Worm (Caenorhabditis elegans) whole organism, L4 larva: ENCODE measurements around the gene rib-2.

Source experiments
- D1046.2 ChIP-seq: fragments of 200-800 bp; sonication (Bioruptor generic); IDR thresholded peaks from 2 replicates; pipeline ENCODE4 v1.3.6; 2022; ENCODE audit warnings: missing genetic modification characterization, missing compliant biosample characterization
- Y105C5A.15 ChIP-seq: fragments of 200-800 bp; sonication (Bioruptor generic); IDR thresholded peaks from 2 replicates; pipeline ENCODE4 v1.3.6; 2022; ENCODE audit warnings: missing genetic modification characterization, missing compliant biosample characterization
- Y75B8A.6 ChIP-seq: fragments of 200-800 bp; sonication (Bioruptor generic); IDR thresholded peaks from 2 replicates; pipeline ENCODE4 v1.3.6; 2022; ENCODE audit warnings: missing genetic modification reagents, missing genetic modification characterization, missing compliant biosample characterization
- ZK546.5 ChIP-seq, 2 experiments: sonication (generic microtip); optimal IDR thresholded peaks; 2 replicates each; lab custom pipeline; 2017; ENCODE audit warnings: missing biosample characterization in 2 of 2, missing genetic modification characterization in 2 of 2
- aha-1 ChIP-seq: fragments of 150-350 bp; peaks from one replicate; lab custom pipeline; 2014; ENCODE audit warnings: missing biosample characterization, missing genetic modification characterization
- ama-1 ChIP-seq: fragments of 150-350 bp; optimal IDR thresholded peaks from 2 replicates; lab custom pipeline; 2014; ENCODE audit warnings: inconsistent platforms, mixed read lengths
- arid-1 ChIP-seq: fragments of 200-800 bp; sonication (Bioruptor generic); conservative IDR thresholded peaks from 2 replicates; pipeline ENCODE4 v1.3.6; 2022; ENCODE audit warnings: missing genetic modification reagents, missing genetic modification characterization, missing compliant biosample characterization
- ceh-28 ChIP-seq: fragments of 150-350 bp; optimal IDR thresholded peaks from 2 replicates; lab custom pipeline; 2014; ENCODE audit warnings: missing biosample characterization, missing genetic modification reagents, missing genetic modification characterization
- ceh-32 ChIP-seq: sonication (generic microtip); optimal IDR thresholded peaks from 2 replicates; lab custom pipeline; 2016; ENCODE audit warnings: mild to moderate bottlenecking, missing genetic modification characterization, missing compliant biosample characterization; ENCODE audit not compliant: poor library complexity
- cey-2 ChIP-seq: sonication (generic microtip); optimal IDR thresholded peaks from 3 replicates; lab custom pipeline; 2017; ENCODE audit warnings: missing genetic modification characterization, mild to moderate bottlenecking, missing compliant biosample characterization, antibody characterized with exemption, borderline replicate concordance; ENCODE audit not compliant: insufficient read depth
- ctbp-1 ChIP-seq: fragments of 200-800 bp; sonication (Bioruptor generic); IDR thresholded peaks from 2 replicates; pipeline ENCODE4 v1.3.6; 2022; ENCODE audit warnings: missing genetic modification reagents, missing genetic modification characterization, missing compliant biosample characterization
- duxl-1 ChIP-seq: sonication (generic microtip); optimal IDR thresholded peaks from 2 replicates; lab custom pipeline; 2016; ENCODE audit warnings: mild to moderate bottlenecking, missing genetic modification characterization, moderate library complexity, missing compliant biosample characterization; ENCODE audit not compliant: poor library complexity
- dve-1 ChIP-seq: sonication (generic microtip); optimal IDR thresholded peaks from 2 replicates; lab custom pipeline; 2017; ENCODE audit warnings: antibody characterized with exemption, mild to moderate bottlenecking, missing genetic modification characterization, missing compliant biosample characterization; ENCODE audit not compliant: insufficient read depth
- egl-27 ChIP-seq: sonication (generic microtip); optimal IDR thresholded peaks from 3 replicates; lab custom pipeline; 2017; ENCODE audit warnings: missing biosample characterization, missing genetic modification reagents, missing genetic modification characterization
- fos-1 ChIP-seq: fragments of 150-350 bp; optimal IDR thresholded peaks from 2 replicates; lab custom pipeline; 2014; ENCODE audit warnings: missing biosample characterization, missing genetic modification characterization
- gei-8 ChIP-seq: fragments of 200-800 bp; sonication (Bioruptor generic); optimal IDR thresholded peaks from 2 replicates; lab custom pipeline; 2018; ENCODE audit warnings: mild to moderate bottlenecking, missing genetic modification characterization, missing compliant biosample characterization
- hif-1 ChIP-seq, 2 experiments: sonication (generic microtip); optimal IDR thresholded peaks; 2 replicates each; lab custom pipeline; 2016 to 2017; ENCODE audit warnings: missing compliant biosample characterization in 2 of 2, missing genetic modification characterization in 2 of 2, missing genetic modification reagents in 2 of 2, missing genotype in 2 of 2, mild to moderate bottlenecking in 1 of 2
- hlh-11 ChIP-seq: fragments of 200-800 bp; sonication (Bioruptor generic); optimal IDR thresholded peaks from 2 replicates; lab custom pipeline; 2018; ENCODE audit warnings: mild to moderate bottlenecking, missing genetic modification characterization, missing compliant biosample characterization
- hlh-30 ChIP-seq: sonication (generic microtip); optimal IDR thresholded peaks from 2 replicates; lab custom pipeline; 2017; ENCODE audit warnings: antibody characterized with exemption, mild to moderate bottlenecking, missing genetic modification characterization, missing compliant biosample characterization; ENCODE audit not compliant: insufficient read depth
- lin-1 ChIP-seq: fragments of 200-800 bp; sonication (Bioruptor generic); IDR thresholded peaks from 2 replicates; pipeline ENCODE4 v1.3.6; 2022; ENCODE audit warnings: missing genetic modification reagents, missing genetic modification characterization, missing compliant biosample characterization
- lin-38 ChIP-seq: fragments of 200-800 bp; sonication (Bioruptor generic); IDR thresholded peaks from 2 replicates; pipeline ENCODE4 v1.3.6; 2022; ENCODE audit warnings: missing genetic modification reagents, missing genetic modification characterization, missing compliant biosample characterization
- lir-3 ChIP-seq: sonication (generic microtip); optimal IDR thresholded peaks from 2 replicates; lab custom pipeline; 2016; ENCODE audit warnings: mild to moderate bottlenecking, missing genetic modification characterization, missing compliant biosample characterization
- lsy-2 ChIP-seq, 2 experiments: fragments of 150-350 bp in 1 of 2; sonication (generic microtip) in 1 of 2; optimal IDR thresholded peaks; 2 replicates each; lab custom pipeline; 2014 to 2017; ENCODE audit warnings: missing biosample characterization in 2 of 2, missing genetic modification characterization in 2 of 2
- madf-5 ChIP-seq, 2 experiments: fragments of 200-800 bp; sonication (Bioruptor generic); IDR thresholded peaks; 2 replicates each; pipeline ENCODE4 v1.3.6; 2022; ENCODE audit warnings: missing compliant biosample characterization in 2 of 2, missing genetic modification characterization in 2 of 2
- mdl-1 ChIP-seq, 2 experiments: fragments of 150-350 bp in 1 of 2; sonication (generic microtip) in 1 of 2; optimal IDR thresholded peaks; 2 replicates each; lab custom pipeline; 2014 to 2017; ENCODE audit warnings: missing biosample characterization in 2 of 2, missing genetic modification characterization in 2 of 2
- mep-1 ChIP-seq: fragments of 150-350 bp; sonication (generic microtip); optimal IDR thresholded peaks from 3 replicates; lab custom pipeline; 2014; ENCODE audit warnings: missing biosample characterization, missing genetic modification characterization
- mes-2 ChIP-seq: sonication (generic microtip); optimal IDR thresholded peaks from 2 replicates; lab custom pipeline; 2016; ENCODE audit warnings: missing genotype, mild to moderate bottlenecking, missing genetic modification characterization, missing compliant biosample characterization; ENCODE audit not compliant: poor library complexity, severe bottlenecking
- nhr-28 ChIP-seq: fragments of 150-350 bp; optimal IDR thresholded peaks from 2 replicates; lab custom pipeline; 2014; ENCODE audit warnings: missing biosample characterization, missing genetic modification characterization
- nhr-48 ChIP-seq: sonication (generic microtip); optimal IDR thresholded peaks from 2 replicates; lab custom pipeline; 2016; ENCODE audit warnings: mild to moderate bottlenecking, missing genetic modification characterization, missing compliant biosample characterization
- pqm-1 ChIP-seq: sonication (generic microtip); optimal IDR thresholded peaks from 2 replicates; lab custom pipeline; 2017; ENCODE audit warnings: missing biosample characterization, missing genetic modification characterization
- rbr-2 ChIP-seq: sonication (generic microtip); optimal IDR thresholded peaks from 2 replicates; lab custom pipeline; 2016; ENCODE audit warnings: missing genotype, missing genetic modification characterization, missing compliant biosample characterization
- saeg-2 ChIP-seq: fragments of 200-800 bp; sonication (Bioruptor generic); IDR thresholded peaks from 2 replicates; pipeline ENCODE4 v1.3.6; 2022; ENCODE audit warnings: missing genetic modification reagents, missing genetic modification characterization, missing compliant biosample characterization
- skn-1 ChIP-seq: fragments of 150-350 bp; optimal IDR thresholded peaks from 2 replicates; lab custom pipeline; 2014; ENCODE audit warnings: missing biosample characterization, missing genetic modification characterization
- snpc-4 ChIP-seq: fragments of 150-350 bp; optimal IDR thresholded peaks from 2 replicates; lab custom pipeline; 2014; ENCODE audit warnings: missing biosample characterization, missing genetic modification characterization
- unc-130 ChIP-seq: sonication (generic microtip); optimal IDR thresholded peaks from 2 replicates; lab custom pipeline; 2016; ENCODE audit warnings: missing genetic modification reagents, missing genetic modification characterization, missing compliant biosample characterization
- unc-62 ChIP-seq, 3 experiments: fragments of 150-350 bp in 1 of 3; sonication (generic microtip); optimal IDR thresholded peaks in 2 of 3; peaks in 1 of 3; 1 replicate in 1 of 3; 2 replicates in 2 of 3; lab custom pipeline; 2014 to 2017; ENCODE audit warnings: missing biosample characterization in 3 of 3, missing genetic modification characterization in 3 of 3, missing genetic modification reagents in 3 of 3, missing genotype in 1 of 3
- zfp-3 ChIP-seq: fragments of 200-800 bp; sonication (Bioruptor generic); conservative IDR thresholded peaks from 2 replicates; pipeline ENCODE4 v1.3.6; 2022; ENCODE audit warnings: missing genetic modification reagents, missing genetic modification characterization, missing compliant biosample characterization

The rib-2 gene

DNA sequence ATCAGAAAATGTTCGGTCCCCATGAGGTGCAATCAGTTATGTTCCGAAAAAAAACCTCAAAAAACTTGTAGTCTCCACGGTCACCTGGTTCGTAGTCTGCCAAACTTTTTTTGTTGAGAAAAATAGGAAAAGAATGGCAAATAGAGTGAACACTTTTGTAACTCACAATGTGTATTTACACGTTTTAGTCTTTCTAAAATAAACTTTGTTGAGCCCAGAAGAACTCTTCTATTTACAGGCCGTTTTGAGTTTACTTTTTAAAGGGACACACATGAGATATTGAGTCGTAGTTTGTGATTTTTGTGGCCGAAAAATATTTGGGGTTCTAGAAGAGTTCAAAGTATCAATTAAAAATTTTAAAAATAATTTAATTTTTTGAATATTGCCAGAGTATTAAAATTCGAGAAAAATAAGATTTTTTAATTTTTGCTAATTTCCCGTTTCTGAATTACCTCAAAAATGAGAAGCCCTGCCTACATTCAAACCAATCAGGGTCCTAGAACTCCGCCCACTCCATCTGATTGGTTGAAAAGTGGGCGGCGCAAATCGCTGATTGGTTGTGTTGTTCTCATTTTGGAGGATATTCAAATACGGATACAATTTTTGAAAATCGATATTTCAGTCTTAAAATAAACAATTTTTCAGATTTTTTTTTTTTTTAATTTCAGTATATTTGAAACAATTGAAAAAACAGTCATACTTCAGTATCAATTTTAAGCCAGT lies 7.9 kb upstream of the rib-2 start:
- no peak for TF ChIP-seq lin-1 (GFP tag; lab: Robert Waterston, UW)
- TF ChIP-seq nhr-28 (tag; lab: Kevin White, UChicago), result peak; percentile 46

- peak; percentile 19 for TF ChIP-seq hlh-11 (tag; lab: Kevin White, UChicago)
- TF ChIP-seq duxl-1 (tag; lab: Kevin White, UChicago), result no peak
- TF ChIP-seq mes-2 (tag; lab: Kevin White, UChicago), result peak; percentile 36
- TF ChIP-seq unc-62 (GFP tag; optimal IDR thresholded peaks at IDR 0.05 in 1 of 2; lab: Kevin White, UChicago), result peak in 1 of 2 experiments; percentile 38
- no peak for TF ChIP-seq unc-62 (tag; optimal IDR thresholded peaks at IDR 0.05; lab: Kevin White, UChicago)
- peak in 1 of 2 experiments; percentile 8 for TF ChIP-seq lsy-2 (tag; optimal IDR thresholded peaks at IDR 0.05; lab: Kevin White, UChicago)
- no peak for TF ChIP-seq lin-1 (GFP tag; lab: Robert Waterston, UW)
- peak; percentile 33; the same call in 1 of the 2 replicates for TF ChIP-seq lin-38 (GFP tag; lab: Robert Waterston, UW)
- 0 out of 2 replicates have a peak, but pooled peaks have one; percentile 10 for TF ChIP-seq D1046.2 (GFP tag; lab: Robert Waterston, UW)
- TF ChIP-seq hlh-30, result no peak
- peak; percentile 27 for TF ChIP-seq dve-1 (tag; lab: Kevin White, UChicago)
These were observed 6.2 kb upstream of the rib-2 start for ce11 chrIII:10736322-10736985.

ce11 chrIII:10738081-10738480 lies 4.5 kb upstream of the rib-2 start:
- TF ChIP-seq Y105C5A.15 (GFP tag; lab: Robert Waterston, UW) (no peak), gei-8 (GFP tag; lab: Kevin White, UChicago) (no peak), aha-1 (peak; percentile 88), ceh-32 (no peak)

DNA sequence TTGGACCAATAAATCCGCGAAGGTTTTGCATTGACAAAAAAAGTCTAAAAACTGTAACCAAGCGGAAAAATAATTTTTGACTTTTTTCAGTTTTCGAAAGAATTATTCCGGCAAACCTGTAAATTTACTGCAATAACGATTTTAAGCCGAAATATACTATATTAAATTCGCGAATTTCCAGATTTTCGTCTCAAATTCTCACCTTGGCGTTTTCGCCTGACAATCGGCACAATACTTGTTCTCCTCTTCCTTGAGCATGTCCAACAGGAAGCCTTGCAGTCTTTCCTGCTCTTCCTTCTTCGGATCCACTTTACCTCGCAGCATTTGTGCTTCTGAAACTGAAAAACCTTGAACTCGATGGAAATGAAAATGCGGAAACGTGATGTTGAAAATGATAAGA lies 3.2 kb upstream of the rib-2 start, which contains the start of gene smap-1:
TSS of gene smap-1 (minus strand) at position 338 of the 400 bp plus-strand sequence.
- peak in 1 of 2 experiments; percentile 56 for TF ChIP-seq unc-62 (GFP tag; optimal IDR thresholded peaks at IDR 0.05 in 1 of 2; lab: Kevin White, UChicago)
- TF ChIP-seq unc-62 (tag; optimal IDR thresholded peaks at IDR 0.05; lab: Kevin White, UChicago), result no peak
- no peak for TF ChIP-seq zfp-3

- TF ChIP-seq lir-3 (tag; lab: Kevin White, UChicago) (peak; percentile 11), mes-2 (tag; lab: Kevin White, UChicago) (peak; percentile 66), mdl-1 (tag; optimal IDR thresholded peaks at IDR 0.05; lab: Kevin White, UChicago) (peak in 1 of 2 experiments; percentile 8), madf-5 (GFP tag; IDR thresholded peaks at IDR 0.05; lab: Robert Waterston, UW) (no peak), hif-1 (tag; optimal IDR thresholded peaks at IDR 0.05; lab: Kevin White, UChicago) (peak in 1 of 2 experiments; percentile 48), unc-130 (GFP tag; lab: Kevin White, UChicago) (no peak), duxl-1 (tag; lab: Kevin White, UChicago) (no peak), unc-62 (GFP tag; optimal IDR thresholded peaks at IDR 0.05 in 1 of 2; lab: Kevin White, UChicago) (peak in 1 of 2 experiments; percentile 88), unc-62 (tag; optimal IDR thresholded peaks at IDR 0.05; lab: Kevin White, UChicago) (no peak), ceh-28 (tag; lab: Kevin White, UChicago) (no peak), pqm-1 (tag; lab: Kevin White, UChicago) (peak; percentile 13), nhr-48 (peak; percentile 7), dve-1 (tag; lab: Kevin White, UChicago) (peak; percentile 60), snpc-4 (no peak), Y75B8A.6 (GFP tag; lab: Robert Waterston, UW) (no peak), ama-1 (lab: Kevin White, UChicago) (peak; percentile 62), saeg-2 (GFP tag; lab: Robert Waterston, UW) (no peak), arid-1 (GFP tag; lab: Robert Waterston, UW) (0 out of 2 replicates have a peak, but pooled peaks have one; percentile 22), cey-2 (tag; lab: Kevin White, UChicago) (no peak), fos-1 (tag; lab: Kevin White, UChicago) (no peak), ctbp-1 (GFP tag; lab: Robert Waterston, UW) (0 out of 2 replicates have a peak, but pooled peaks have one; percentile 12), skn-1 (no peak), rbr-2 (tag; lab: Kevin White, UChicago) (peak; percentile 61), hlh-11 (tag; lab: Kevin White, UChicago) (peak; percentile 71), egl-27 (no peak), nhr-28 (tag; lab: Kevin White, UChicago) (no peak), ZK546.5 (tag; optimal IDR thresholded peaks at IDR 0.05; lab: Kevin White, UChicago) (no peak), mep-1 (tag; lab: Kevin White, UChicago) (peak; percentile 58)
These were observed 2.7 kb upstream of the rib-2 start for ce11 chrIII:10739902-10740301.
